Worm (Caenorhabditis elegans): ENCODE measurements around the gene T24E12.12.

ce11 chrII:3757499-3757898 lies 1.6 kb upstream of the T24E12.12 start, which contains the start of gene srx-111:
- TF ChIP-seq dao-5 (tag; optimal IDR thresholded peaks at IDR 0.05), result no peak
- TF ChIP-seq him-1 (tag; optimal IDR thresholded peaks at IDR 0.05), result no peak
- TF ChIP-seq W03F9.2 (tag; optimal IDR thresholded peaks at IDR 0.05), result no peak

Measured in whole organism, L4/young adult.